Worm (Caenorhabditis elegans) whole organism, L4/young adult: ENCODE measurements around the gene F35E12.2.

Source experiments
- dao-5 ChIP-seq: sonication (generic microtip); optimal IDR thresholded peaks from 2 replicates; lab custom pipeline; 2016; ENCODE audit warnings: missing genotype, missing genetic modification characterization, moderate library complexity, missing compliant biosample characterization
- him-1 ChIP-seq: sonication (generic microtip); optimal IDR thresholded peaks from 2 replicates; lab custom pipeline; 2016; ENCODE audit warnings: missing genotype, missing genetic modification reagents, missing genetic modification characterization, missing compliant biosample characterization

DNA sequence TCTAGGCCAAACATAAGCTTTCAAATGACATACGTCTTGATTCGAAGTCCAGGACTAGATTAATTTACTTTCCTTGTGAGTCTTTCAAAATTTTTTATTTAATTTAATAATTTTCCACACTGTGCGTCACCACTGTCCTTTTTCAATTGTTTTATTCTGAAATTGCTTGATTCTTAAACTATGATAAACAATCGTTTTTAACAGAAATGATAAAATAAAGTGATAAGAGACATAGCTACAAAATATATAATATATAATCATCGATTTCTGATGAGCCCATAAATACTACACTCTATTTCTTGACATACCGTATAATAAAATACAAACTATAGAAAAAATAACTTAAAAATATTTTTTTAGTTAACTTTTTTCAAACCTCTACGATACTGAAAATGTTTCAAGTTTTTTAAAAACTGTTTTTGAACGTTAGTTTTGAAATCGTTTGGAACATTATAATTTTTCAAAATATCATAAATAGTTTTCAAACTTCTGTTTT is 44.3 kb upstream of the F35E12.2 start, which contains the start of gene nas-24:
- TF ChIP-seq dao-5 (no peak), him-1 (tag; lab: Kevin White, UChicago) (no peak)
